Fruit fly (Drosophila melanogaster) S2 (cell line): Measurements from ENCODE around the gene Mccc1.

Experiments used
- CG8478 ChIP-seq: fragments of >200 bp; optimal IDR thresholded peaks from 2 replicates; lab custom pipeline; 2018
- CTCF ChIP-seq, 2 experiments: fragments of >200 bp; optimal IDR thresholded peaks; 2 replicates each; lab custom pipeline; 2018

- no peak for TF ChIP-seq CTCF (optimal IDR thresholded peaks at IDR 0.05; lab: Kevin White, UChicago)
- TF ChIP-seq CG8478 (lab: Kevin White, UChicago): no peak
Observed at dm6 chr3R:31764672-31765071, 29.0 kb downstream of the Mccc1 start, which contains the start of gene CG2150.
